Worm (Caenorhabditis elegans) whole organism, L4 larva: ENCODE results near the gene noca-1.

Experiments used
- aha-1 ChIP-seq: fragments of 150-350 bp; peaks from one replicate; lab custom pipeline; 2014; ENCODE audit warnings: missing biosample characterization, missing genetic modification characterization
- aly-2 ChIP-seq: sonication (generic microtip); optimal IDR thresholded peaks from 2 replicates; lab custom pipeline; 2018; ENCODE audit warnings: missing biosample characterization, missing genetic modification characterization
- ceh-32 ChIP-seq: sonication (generic microtip); optimal IDR thresholded peaks from 2 replicates; lab custom pipeline; 2016; ENCODE audit warnings: mild to moderate bottlenecking, missing genetic modification characterization, missing compliant biosample characterization; ENCODE audit not compliant: poor library complexity
- ces-1 ChIP-seq: fragments of 150-350 bp; sonication (generic microtip); optimal IDR thresholded peaks from 4 replicates; lab custom pipeline; 2014; ENCODE audit warnings: missing biosample characterization, missing genetic modification reagents, missing genetic modification characterization
- dve-1 ChIP-seq: sonication (generic microtip); optimal IDR thresholded peaks from 2 replicates; lab custom pipeline; 2017; ENCODE audit warnings: antibody characterized with exemption, mild to moderate bottlenecking, missing genetic modification characterization, missing compliant biosample characterization; ENCODE audit not compliant: insufficient read depth
- egl-43 ChIP-seq: fragments of 200-800 bp; sonication (Bioruptor generic); IDR thresholded peaks from 2 replicates; pipeline ENCODE4 v1.3.6; 2022; ENCODE audit warnings: missing genetic modification reagents, missing genetic modification characterization, missing compliant biosample characterization
- fkh-10 ChIP-seq: fragments of 150-350 bp; optimal IDR thresholded peaks from 2 replicates; lab custom pipeline; 2014; ENCODE audit warnings: missing biosample characterization, missing genetic modification reagents, missing genetic modification characterization
- lin-39 ChIP-seq: fragments of 150-350 bp; optimal IDR thresholded peaks from 2 replicates; lab custom pipeline; 2014; ENCODE audit warnings: missing biosample characterization, missing genetic modification reagents, missing genetic modification characterization
- madf-5 ChIP-seq, 2 experiments: fragments of 200-800 bp; sonication (Bioruptor generic); IDR thresholded peaks; 2 replicates each; pipeline ENCODE4 v1.3.6; 2022; ENCODE audit warnings: missing compliant biosample characterization in 2 of 2, missing genetic modification characterization in 2 of 2
- mep-1 ChIP-seq: fragments of 150-350 bp; sonication (generic microtip); optimal IDR thresholded peaks from 3 replicates; lab custom pipeline; 2014; ENCODE audit warnings: missing biosample characterization, missing genetic modification characterization
- nhr-28 ChIP-seq: fragments of 150-350 bp; optimal IDR thresholded peaks from 2 replicates; lab custom pipeline; 2014; ENCODE audit warnings: missing biosample characterization, missing genetic modification characterization
- nhr-6 ChIP-seq: fragments of 150-350 bp; optimal IDR thresholded peaks from 2 replicates; lab custom pipeline; 2014; ENCODE audit warnings: missing biosample characterization, missing genetic modification characterization
- zfp-2 ChIP-seq: sonication (generic microtip); optimal IDR thresholded peaks from 2 replicates; lab custom pipeline; 2016; ENCODE audit warnings: mild to moderate bottlenecking, missing genetic modification characterization, missing compliant biosample characterization

DNA sequence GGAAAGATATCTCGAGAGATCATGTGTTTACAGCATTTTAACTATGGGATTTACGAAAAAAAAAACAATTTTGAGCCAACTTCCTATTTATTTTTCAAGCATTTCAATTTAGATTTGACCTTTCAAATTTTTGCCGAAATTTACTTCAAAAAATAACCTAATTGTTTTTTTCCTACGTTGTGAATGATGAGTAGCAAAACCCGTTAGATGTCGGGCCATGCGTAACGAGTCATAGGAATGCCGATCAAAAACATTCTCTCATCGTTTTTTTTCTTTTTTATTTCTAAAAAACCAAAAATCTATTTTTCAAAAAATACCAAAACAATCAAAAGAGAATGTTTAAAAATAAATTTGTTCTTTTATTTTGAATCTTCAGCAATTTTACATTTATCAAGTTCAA lies 10.2 kb downstream of the noca-1 start:
- TF ChIP-seq nhr-28 (tag; lab: Kevin White, UChicago) (no peak), aly-2 (tag; lab: Kevin White, UChicago) (no peak), aha-1 (tag; lab: Kevin White, UChicago) (no peak), zfp-2 (tag; lab: Kevin White, UChicago) (no peak), nhr-6 (tag; lab: Kevin White, UChicago) (no peak), mep-1 (tag; lab: Kevin White, UChicago) (no peak), fkh-10 (GFP tag; lab: Kevin White, UChicago) (no peak), madf-5 (GFP tag; IDR thresholded peaks at IDR 0.05; lab: Robert Waterston, UW) (no peak), ces-1 (GFP tag; lab: Kevin White, UChicago) (no peak), lin-39 (tag; lab: Kevin White, UChicago) (no peak), egl-43 (GFP tag; lab: Robert Waterston, UW) (no peak), dve-1 (tag; lab: Kevin White, UChicago) (no peak), ceh-32 (tag; lab: Kevin White, UChicago) (no peak)
